Worm (Caenorhabditis elegans) whole organism, late embryonic: ENCODE data around the gene ssl-1.
A peak's percentile ranks its signal among the peaks of the same experiment; 100 is the strongest.

Experiments
- C38D4.7 ChIP-seq: fragments of 200-800 bp; sonication (Bioruptor generic); optimal IDR thresholded peaks from 2 replicates; lab custom pipeline; 2018; ENCODE audit warnings: mild to moderate bottlenecking, missing genetic modification characterization, moderate library complexity, missing compliant biosample characterization
- K02D7.2 ChIP-seq: sonication (generic microtip); optimal IDR thresholded peaks from 2 replicates; lab custom pipeline; 2017; ENCODE audit warnings: mild to moderate bottlenecking, missing genetic modification characterization, missing compliant biosample characterization
- K09A11.1 ChIP-seq: sonication (generic microtip); optimal IDR thresholded peaks from 2 replicates; lab custom pipeline; 2017; ENCODE audit warnings: antibody characterized with exemption, mild to moderate bottlenecking, missing genetic modification characterization, missing compliant biosample characterization; ENCODE audit not compliant: insufficient read depth
- T23F11.4 ChIP-seq: fragments of 200-800 bp; sonication (Bioruptor generic); optimal IDR thresholded peaks from 2 replicates; lab custom pipeline; 2018; ENCODE audit warnings: mild to moderate bottlenecking, missing genetic modification characterization, missing compliant biosample characterization
- Y22D7AL.16 ChIP-seq: sonication (generic microtip); optimal IDR thresholded peaks from 2 replicates; lab custom pipeline; 2016; ENCODE audit warnings: missing genetic modification characterization, missing compliant biosample characterization
- ahr-1 ChIP-seq: sonication (generic microtip); optimal IDR thresholded peaks from 2 replicates; lab custom pipeline; 2016; ENCODE audit warnings: missing genetic modification characterization, missing compliant biosample characterization
- ama-1 ChIP-seq: fragments of 150-350 bp; optimal IDR thresholded peaks from 2 replicates; lab custom pipeline; 2014
- ceh-18 ChIP-seq: sonication (generic microtip); optimal IDR thresholded peaks from 2 replicates; lab custom pipeline; 2016; ENCODE audit warnings: missing genetic modification characterization, missing compliant biosample characterization
- ceh-24 ChIP-seq: sonication (generic microtip); optimal IDR thresholded peaks from 2 replicates; lab custom pipeline; 2016; ENCODE audit warnings: mild to moderate bottlenecking, missing genetic modification characterization, missing compliant biosample characterization
- ceh-30 ChIP-seq: fragments of 150-350 bp; optimal IDR thresholded peaks from 2 replicates; lab custom pipeline; 2014; ENCODE audit warnings: missing biosample characterization, missing genetic modification characterization
- ceh-31 ChIP-seq: sonication (generic microtip); optimal IDR thresholded peaks from 2 replicates; lab custom pipeline; 2016; ENCODE audit warnings: missing genetic modification characterization, missing compliant biosample characterization
- ceh-34 ChIP-seq: sonication (generic microtip); optimal IDR thresholded peaks from 2 replicates; lab custom pipeline; 2016; ENCODE audit warnings: mild to moderate bottlenecking, missing genetic modification characterization, missing compliant biosample characterization
- ceh-48 ChIP-seq: sonication (generic microtip); optimal IDR thresholded peaks from 2 replicates; lab custom pipeline; 2016; ENCODE audit warnings: missing genetic modification characterization, inconsistent platforms, missing compliant biosample characterization
- che-1 ChIP-seq: sonication (generic microtip); optimal IDR thresholded peaks from 2 replicates; lab custom pipeline; 2016; ENCODE audit warnings: mild to moderate bottlenecking, missing genetic modification characterization, missing compliant biosample characterization
- elt-2 ChIP-seq: sonication (generic microtip); optimal IDR thresholded peaks from 2 replicates; lab custom pipeline; 2016; ENCODE audit warnings: missing genetic modification reagents, missing genetic modification characterization, missing compliant biosample characterization
- elt-4 ChIP-seq: sonication (generic microtip); optimal IDR thresholded peaks from 2 replicates; lab custom pipeline; 2016; ENCODE audit warnings: missing genetic modification characterization, missing compliant biosample characterization
- ets-4 ChIP-seq: sonication (generic microtip); optimal IDR thresholded peaks from 2 replicates; lab custom pipeline; 2016; ENCODE audit warnings: missing genetic modification characterization, missing compliant biosample characterization
- gmeb-2 ChIP-seq: sonication (generic microtip); optimal IDR thresholded peaks from 2 replicates; lab custom pipeline; 2016; ENCODE audit warnings: missing genetic modification characterization, inconsistent platforms, missing compliant biosample characterization
- hlh-30 ChIP-seq: sonication (generic microtip); optimal IDR thresholded peaks from 2 replicates; lab custom pipeline; 2017; ENCODE audit warnings: antibody characterized with exemption, missing genetic modification characterization, missing compliant biosample characterization; ENCODE audit not compliant: insufficient read depth
- hlh-6 ChIP-seq: sonication (generic microtip); optimal IDR thresholded peaks from 2 replicates; lab custom pipeline; 2016; ENCODE audit warnings: missing genotype, missing genetic modification characterization, missing compliant biosample characterization
- hlh-8 ChIP-seq: sonication (generic microtip); optimal IDR thresholded peaks from 2 replicates; lab custom pipeline; 2016; ENCODE audit warnings: missing genotype, missing genetic modification characterization, missing compliant biosample characterization
- nfya-1 ChIP-seq: sonication (generic microtip); optimal IDR thresholded peaks from 2 replicates; lab custom pipeline; 2017; ENCODE audit warnings: missing genetic modification characterization, mild to moderate bottlenecking, missing compliant biosample characterization, antibody characterized with exemption, moderate library complexity
- nhr-232 ChIP-seq: sonication (generic microtip); optimal IDR thresholded peaks from 2 replicates; lab custom pipeline; 2016; ENCODE audit warnings: missing genetic modification characterization, missing compliant biosample characterization
- pax-1 ChIP-seq: fragments of 150-350 bp; optimal IDR thresholded peaks from 2 replicates; lab custom pipeline; 2014; ENCODE audit warnings: missing biosample characterization, missing genetic modification characterization
- pha-4 ChIP-seq: fragments of 150-350 bp; optimal IDR thresholded peaks from 2 replicates; lab custom pipeline; 2018; ENCODE audit warnings: missing biosample characterization, missing genetic modification reagents, missing genetic modification characterization
- pqm-1 ChIP-seq: sonication (generic microtip); optimal IDR thresholded peaks from 2 replicates; lab custom pipeline; 2016; ENCODE audit warnings: missing genetic modification characterization, missing compliant biosample characterization
- ref-2 ChIP-seq: sonication (generic microtip); optimal IDR thresholded peaks from 2 replicates; lab custom pipeline; 2016; ENCODE audit warnings: missing genetic modification characterization, missing compliant biosample characterization
- rnt-1 ChIP-seq: sonication (generic microtip); optimal IDR thresholded peaks from 2 replicates; lab custom pipeline; 2016; ENCODE audit warnings: missing genetic modification characterization, missing compliant biosample characterization
- sdc-2 ChIP-seq: sonication (generic microtip); optimal IDR thresholded peaks from 2 replicates; lab custom pipeline; 2016; ENCODE audit warnings: missing genotype, missing genetic modification characterization, missing compliant biosample characterization
- sox-2 ChIP-seq: fragments of 200-800 bp; sonication (Bioruptor generic); IDR thresholded peaks from 2 replicates; pipeline ENCODE4 v1.3.6; 2022; ENCODE audit warnings: missing genetic modification reagents, missing genetic modification characterization, missing compliant biosample characterization
- syd-9 ChIP-seq: sonication (generic microtip); optimal IDR thresholded peaks from 2 replicates; lab custom pipeline; 2016; ENCODE audit warnings: mild to moderate bottlenecking, missing genetic modification characterization, moderate library complexity, missing compliant biosample characterization
- tbx-2 ChIP-seq: sonication (generic microtip); optimal IDR thresholded peaks from 2 replicates; lab custom pipeline; 2016; ENCODE audit warnings: missing genetic modification characterization, missing compliant biosample characterization
- unc-42 ChIP-seq: sonication (generic microtip); optimal IDR thresholded peaks from 2 replicates; lab custom pipeline; 2016; ENCODE audit warnings: missing genotype, missing genetic modification characterization, missing compliant biosample characterization
- unc-86 ChIP-seq: sonication (generic microtip); optimal IDR thresholded peaks from 2 replicates; lab custom pipeline; 2016; ENCODE audit warnings: missing genetic modification characterization, missing compliant biosample characterization
- zip-5 ChIP-seq: sonication (generic microtip); optimal IDR thresholded peaks from 2 replicates; lab custom pipeline; 2016; ENCODE audit warnings: missing genetic modification characterization, missing compliant biosample characterization
- ztf-16 ChIP-seq: sonication (generic microtip); optimal IDR thresholded peaks from 2 replicates; lab custom pipeline; 2017; ENCODE audit warnings: missing genetic modification characterization, missing compliant biosample characterization

The ssl-1 gene

ce11 chrIII:12673382-12673970 lies 40.9 kb upstream of the ssl-1 start, which contains the start of the genes taf-7.2 and elpc-2 (continued):
- TF ChIP-seq T23F11.4 (GFP tag; lab: Kevin White, UChicago), result no peak

ce11 chrIII:12680266-12680665 lies 34.1 kb upstream of the ssl-1 start:
- peak; percentile 88 for TF ChIP-seq nfya-1
- TF ChIP-seq sox-2, result no peak

- TF ChIP-seq sdc-2 (tag; lab: Kevin White, UChicago) (no peak), ama-1 (lab: Kevin White, UChicago) (peak; percentile 3), nfya-1 (peak; percentile 96)
- TF ChIP-seq, all 69 proteins: peak for 2
Observed at ce11 chrIII:12685372-12686298, 28.7 kb upstream of the ssl-1 start.

- TF ChIP-seq K09A11.1 (no peak), K02D7.2 (tag; lab: Kevin White, UChicago) (peak; percentile 15), ets-4 (tag; lab: Kevin White, UChicago) (no peak), ceh-30 (tag; lab: Kevin White, UChicago) (no peak)
- TF ChIP-seq, all 69 proteins: peak for 1
Observed at ce11 chrIII:12686457-12687250, 27.7 kb upstream of the ssl-1 start.

- TF ChIP-seq pqm-1 (tag; lab: Kevin White, UChicago) (no peak), rnt-1 (tag; lab: Kevin White, UChicago) (no peak), ceh-24 (tag; lab: Kevin White, UChicago) (no peak), gmeb-2 (tag; lab: Kevin White, UChicago) (no peak), ahr-1 (tag; lab: Kevin White, UChicago) (no peak), elt-4 (tag; lab: Kevin White, UChicago) (no peak), C38D4.7 (no peak), nfya-1 (no peak), ztf-16 (tag; lab: Kevin White, UChicago) (no peak), tbx-2 (no peak), zip-5 (tag; lab: Kevin White, UChicago) (no peak), che-1 (tag; lab: Kevin White, UChicago) (no peak), elt-2 (tag; lab: Kevin White, UChicago) (no peak), ceh-18 (no peak), syd-9 (no peak), hlh-8 (tag; lab: Kevin White, UChicago) (no peak), hlh-6 (tag; lab: Kevin White, UChicago) (no peak), ceh-48 (no peak)
Observed at ce11 chrIII:12687382-12687781, 27.0 kb upstream of the ssl-1 start.

- no peak for TF ChIP-seq pha-4 (tag; lab: Kevin White, UChicago)
- TF ChIP-seq K09A11.1, result peak; percentile 32
- peak; percentile 6 for TF ChIP-seq rnt-1 (tag; lab: Kevin White, UChicago)
- no peak for TF ChIP-seq Y22D7AL.16 (tag; lab: Kevin White, UChicago)
- peak; percentile 29 for TF ChIP-seq ref-2
- TF ChIP-seq ceh-34, result peak; percentile 53
- peak; percentile 54 for TF ChIP-seq unc-42
- peak; percentile 79 for TF ChIP-seq nfya-1
- TF ChIP-seq ceh-31 (tag; lab: Kevin White, UChicago), result peak; percentile 37
- peak; percentile 8 for TF ChIP-seq unc-86
- TF ChIP-seq tbx-2, result peak; percentile 29
- TF ChIP-seq nhr-232 (tag; lab: Kevin White, UChicago), result no peak
- TF ChIP-seq zip-5 (tag; lab: Kevin White, UChicago), result no peak
- TF ChIP-seq pax-1 (tag; lab: Kevin White, UChicago), result peak; percentile 62
- TF ChIP-seq hlh-30 (tag; lab: Kevin White, UChicago), result peak; percentile 90
- TF ChIP-seq, all 69 proteins: peak for 11
Observed at ce11 chrIII:12687872-12688375, 26.4 kb upstream of the ssl-1 start, which contains the start of the genes rsp-3 and spin-4. Gene rsp-3 (minus strand): TSS chrIII:12687922. Gene spin-4 (plus strand): TSS chrIII:12688318.
